Worm (Caenorhabditis elegans): ENCODE measurements around the gene Y32G9B.1.

DNA sequence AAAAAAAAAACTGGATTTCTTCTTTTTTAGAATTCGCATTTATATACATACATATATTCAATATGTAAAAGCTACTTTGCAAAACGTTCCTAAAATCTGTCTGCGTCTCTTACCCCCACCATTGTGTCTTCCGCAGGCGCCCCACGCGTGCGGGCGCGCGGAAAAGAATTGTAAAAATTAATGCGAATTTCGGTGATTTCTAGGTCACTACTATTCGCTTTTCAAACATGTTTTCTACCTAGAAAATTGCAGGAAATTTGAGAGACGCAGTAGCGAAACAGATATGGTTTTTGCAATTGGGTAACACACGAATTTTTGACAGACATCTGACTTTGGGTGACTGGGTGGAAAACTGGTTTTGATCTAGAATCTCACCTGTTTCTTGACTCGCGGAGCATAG lies 25.2 kb upstream of the Y32G9B.1 start:
- TF ChIP-seq ama-1 (optimal IDR thresholded peaks at IDR 0.05) (no peak), tbx-37 (GFP tag; conservative IDR thresholded peaks at IDR 0.05) (no peak), ets-7 (tag; optimal IDR thresholded peaks at IDR 0.05) (no peak), flt-1 (GFP tag; IDR thresholded peaks at IDR 0.05) (no peak), hnd-1 (tag; optimal IDR thresholded peaks at IDR 0.05) (no peak), B0310.2 (tag; optimal IDR thresholded peaks at IDR 0.05) (no peak), sea-1 (GFP tag; conservative IDR thresholded peaks at IDR 0.05) (no peak), F13C5.2 (tag; optimal IDR thresholded peaks at IDR 0.05) (no peak), hmg-4 (GFP tag; optimal IDR thresholded peaks at IDR 0.05) (no peak), hmbx-1 (tag; optimal IDR thresholded peaks at IDR 0.05) (no peak), pes-1 (GFP tag; IDR thresholded peaks at IDR 0.05) (no peak)

All from whole organism, early embryonic.